Fruit fly (Drosophila melanogaster) whole organism, embryonic: Measurements from ENCODE around the gene CG6236.

Experiments used
- B-H2 ChIP-seq: fragments of 200-800 bp; sonication (Bioruptor generic); optimal IDR thresholded peaks from 2 replicates; lab custom pipeline; 2018; ENCODE audit warnings: missing biosample characterization, mild to moderate bottlenecking, missing genetic modification characterization
- CG10543 ChIP-seq: fragments of 200-800 bp; sonication (Bioruptor generic); optimal IDR thresholded peaks from 3 replicates; lab custom pipeline; 2017; ENCODE audit warnings: missing biosample characterization, mild to moderate bottlenecking, missing genetic modification characterization, moderate library complexity
- CG11247 ChIP-seq: fragments of 200-800 bp; sonication (Bioruptor generic); IDR thresholded peaks from 2 replicates; pipeline ENCODE4 v1.3.6; 2022; ENCODE audit warnings: missing biosample characterization, missing genetic modification characterization
- CG11723 ChIP-seq: fragments of 200-800 bp; sonication (Bioruptor generic); optimal IDR thresholded peaks from 2 replicates; lab custom pipeline; 2017; ENCODE audit warnings: missing biosample characterization, mild to moderate bottlenecking, missing genetic modification characterization
- CG12744 ChIP-seq: fragments of 200-800 bp; sonication (Bioruptor generic); optimal IDR thresholded peaks from 2 replicates; lab custom pipeline; 2016; ENCODE audit warnings: missing biosample characterization, missing genetic modification characterization
- CG13123 ChIP-seq: fragments of 200-800 bp; sonication (Bioruptor generic); optimal IDR thresholded peaks from 2 replicates; lab custom pipeline; 2016; ENCODE audit warnings: missing biosample characterization, missing genetic modification characterization
- CG13296 ChIP-seq: fragments of 200-800 bp; sonication (Bioruptor generic); optimal IDR thresholded peaks from 3 replicates; lab custom pipeline; 2018; ENCODE audit warnings: missing biosample characterization, mild to moderate bottlenecking, missing genetic modification characterization
- CG15011 ChIP-seq: fragments of 200-800 bp; sonication (Bioruptor generic); optimal IDR thresholded peaks from 3 replicates; lab custom pipeline; 2018; ENCODE audit warnings: missing biosample characterization, mild to moderate bottlenecking, missing genetic modification characterization
- CG15269 ChIP-seq: fragments of 200-800 bp; sonication (Bioruptor generic); optimal IDR thresholded peaks from 2 replicates; lab custom pipeline; 2018; ENCODE audit warnings: missing biosample characterization, mild to moderate bottlenecking, missing genetic modification characterization, moderate library complexity
- CG15479 ChIP-seq: fragments of 200-800 bp; sonication (Bioruptor generic); optimal IDR thresholded peaks from 3 replicates; lab custom pipeline; 2019; ENCODE audit warnings: missing biosample characterization, mild to moderate bottlenecking, missing genetic modification characterization, moderate library complexity
- CG15514 ChIP-seq: fragments of 200-800 bp; sonication (Bioruptor generic); optimal IDR thresholded peaks from 3 replicates; lab custom pipeline; 2017; ENCODE audit warnings: missing biosample characterization, missing genetic modification characterization, mild to moderate bottlenecking, moderate library complexity, missing genetic modification reagents
- CG16779 ChIP-seq: fragments of 200-800 bp; sonication (Bioruptor generic); IDR thresholded peaks from 2 replicates; pipeline ENCODE4 v1.3.6; 2022; ENCODE audit warnings: missing biosample characterization, missing genetic modification characterization
- CG17186 ChIP-seq: fragments of 200-800 bp; sonication (Bioruptor generic); optimal IDR thresholded peaks from 3 replicates; lab custom pipeline; 2017; ENCODE audit warnings: missing biosample characterization, missing genetic modification reagents, missing genetic modification characterization
- CG17361 ChIP-seq: fragments of 200-800 bp; sonication (Bioruptor generic); IDR thresholded peaks from 3 replicates; pipeline ENCODE4 v1.3.6; 2022; ENCODE audit warnings: missing biosample characterization, missing genetic modification characterization
- CG17829 ChIP-seq: fragments of 200-800 bp; optimal IDR thresholded peaks from 2 replicates; lab custom pipeline; 2019; ENCODE audit warnings: missing biosample characterization, mild to moderate bottlenecking, missing genetic modification characterization, moderate library complexity
- CG1792 ChIP-seq: fragments of 200-800 bp; sonication (Bioruptor generic); optimal IDR thresholded peaks from 2 replicates; lab custom pipeline; 2016; ENCODE audit warnings: missing biosample characterization, missing genetic modification characterization
- CG18599 ChIP-seq: fragments of 200-800 bp; sonication (Bioruptor generic); optimal IDR thresholded peaks from 3 replicates; lab custom pipeline; 2017; ENCODE audit warnings: missing biosample characterization, missing genetic modification characterization, mild to moderate bottlenecking, moderate library complexity, missing genetic modification reagents
- CG31224 ChIP-seq: fragments of 200-800 bp; sonication (Bioruptor generic); IDR thresholded peaks from 2 replicates; pipeline ENCODE4 v1.3.6; 2022; ENCODE audit warnings: missing biosample characterization, missing genetic modification characterization
- CG34376 ChIP-seq: fragments of 200-800 bp; sonication (Bioruptor generic); optimal IDR thresholded peaks from 2 replicates; lab custom pipeline; 2018; ENCODE audit warnings: missing biosample characterization, mild to moderate bottlenecking, missing genetic modification characterization
- CG4820 ChIP-seq: fragments of 200-800 bp; sonication (Bioruptor generic); optimal IDR thresholded peaks from 3 replicates; lab custom pipeline; 2016; ENCODE audit warnings: missing biosample characterization, missing genetic modification characterization
- CG7556 ChIP-seq: fragments of 200-800 bp; sonication (Bioruptor generic); optimal IDR thresholded peaks from 2 replicates; lab custom pipeline; 2017; ENCODE audit warnings: missing biosample characterization, mild to moderate bottlenecking, missing genetic modification characterization
- CG7963 ChIP-seq: fragments of 200-800 bp; sonication (Bioruptor generic); IDR thresholded peaks from 3 replicates; pipeline ENCODE4 v1.3.6; 2022; ENCODE audit warnings: missing biosample characterization, missing genetic modification characterization; ENCODE audit not compliant: partially characterized antibody
- Chrac-16 ChIP-seq: fragments of 200-800 bp; sonication (Bioruptor generic); optimal IDR thresholded peaks from 3 replicates; lab custom pipeline; 2016; ENCODE audit warnings: missing biosample characterization, missing genetic modification characterization
- Ets97D ChIP-seq: fragments of 200-800 bp; sonication (Bioruptor generic); optimal IDR thresholded peaks from 3 replicates; lab custom pipeline; 2016; ENCODE audit warnings: missing biosample characterization, missing genetic modification characterization
- Fer3 ChIP-seq: fragments of 200-800 bp; sonication (Bioruptor generic); optimal IDR thresholded peaks from 2 replicates; lab custom pipeline; 2018; ENCODE audit warnings: missing biosample characterization, mild to moderate bottlenecking, missing genetic modification characterization, moderate library complexity
- Hmr ChIP-seq: fragments of 200-800 bp; sonication (Bioruptor generic); optimal IDR thresholded peaks from 3 replicates; lab custom pipeline; 2017; ENCODE audit warnings: mild to moderate bottlenecking, missing biosample characterization, missing genetic modification reagents, missing genetic modification characterization
- Hr78 ChIP-seq, 2 experiments: fragments of 200-800 bp in 1 of 2; fragments of >200 bp in 1 of 2; sonication (Bioruptor generic) in 1 of 2; optimal IDR thresholded peaks; 2 replicates each; lab custom pipeline; 2017 to 2019; ENCODE audit warnings: missing biosample characterization in 2 of 2, missing genetic modification characterization in 2 of 2, mild to moderate bottlenecking in 1 of 2, moderate library complexity in 1 of 2
- MESR4 ChIP-seq: fragments of 200-800 bp; sonication (Bioruptor generic); optimal IDR thresholded peaks from 2 replicates; lab custom pipeline; 2018; ENCODE audit warnings: missing biosample characterization, mild to moderate bottlenecking, missing genetic modification characterization, moderate library complexity
- Myb ChIP-seq: fragments of 200-800 bp; sonication (Bioruptor generic); optimal IDR thresholded peaks from 2 replicates; lab custom pipeline; 2016; ENCODE audit warnings: missing biosample characterization, missing genetic modification characterization
- NfI ChIP-seq: fragments of 200-800 bp; sonication (Bioruptor generic); optimal IDR thresholded peaks from 3 replicates; lab custom pipeline; 2018; ENCODE audit warnings: missing biosample characterization, mild to moderate bottlenecking, missing genetic modification characterization, moderate library complexity
- Spps ChIP-seq: fragments of 200-800 bp; sonication (Bioruptor generic); optimal IDR thresholded peaks from 2 replicates; lab custom pipeline; 2018; ENCODE audit warnings: missing biosample characterization, mild to moderate bottlenecking, missing genetic modification characterization
- ac ChIP-seq: fragments of 200-800 bp; sonication (Bioruptor generic); optimal IDR thresholded peaks from 3 replicates; lab custom pipeline; 2017; ENCODE audit warnings: missing biosample characterization, mild to moderate bottlenecking, missing genetic modification characterization
- az2 ChIP-seq: fragments of 200-800 bp; sonication (Bioruptor generic); optimal IDR thresholded peaks from 3 replicates; lab custom pipeline; 2016; ENCODE audit warnings: missing biosample characterization, missing genetic modification characterization
- bbx ChIP-seq: fragments of 200-800 bp; sonication (Bioruptor generic); IDR thresholded peaks from 2 replicates; pipeline ENCODE4 v1.3.6; 2022; ENCODE audit warnings: missing biosample characterization, missing genetic modification characterization; ENCODE audit not compliant: partially characterized antibody
- chm ChIP-seq: fragments of 200-800 bp; sonication (Bioruptor generic); IDR thresholded peaks from 2 replicates; pipeline ENCODE4 v1.3.6; 2022; ENCODE audit warnings: missing biosample characterization, missing genetic modification characterization
- crol ChIP-seq: fragments of 200-800 bp; sonication (Bioruptor generic); IDR thresholded peaks from 2 replicates; pipeline ENCODE4 v1.3.6; 2022; ENCODE audit warnings: missing biosample characterization, missing genetic modification characterization
- dm ChIP-seq: fragments of 200-800 bp; sonication (Bioruptor generic); optimal IDR thresholded peaks from 3 replicates; lab custom pipeline; 2016; ENCODE audit warnings: missing biosample characterization, missing genetic modification characterization
- fd64A ChIP-seq: fragments of 200-800 bp; sonication (Bioruptor generic); optimal IDR thresholded peaks from 3 replicates; lab custom pipeline; 2018; ENCODE audit warnings: missing biosample characterization, mild to moderate bottlenecking, missing genetic modification characterization
- fd96Cb ChIP-seq: fragments of 200-800 bp; sonication (Bioruptor generic); optimal IDR thresholded peaks from 2 replicates; lab custom pipeline; 2018; ENCODE audit warnings: missing biosample characterization, mild to moderate bottlenecking, missing genetic modification characterization, moderate library complexity
- gcm2 ChIP-seq: fragments of 200-800 bp; sonication (Bioruptor generic); optimal IDR thresholded peaks from 2 replicates; lab custom pipeline; 2016; ENCODE audit warnings: missing biosample characterization, missing genetic modification characterization
- lab ChIP-seq: fragments of 200-800 bp; sonication (Bioruptor generic); optimal IDR thresholded peaks from 3 replicates; lab custom pipeline; 2017; ENCODE audit warnings: missing biosample characterization, missing genetic modification characterization, mild to moderate bottlenecking, moderate library complexity, missing genetic modification reagents
- nmo ChIP-seq: fragments of 200-800 bp; sonication (Bioruptor generic); optimal IDR thresholded peaks from 2 replicates; lab custom pipeline; 2018; ENCODE audit warnings: missing biosample characterization, mild to moderate bottlenecking, missing genetic modification characterization, moderate library complexity
- ranshi ChIP-seq: fragments of 200-800 bp; sonication (Bioruptor generic); IDR thresholded peaks from 2 replicates; pipeline ENCODE4 v1.3.6; 2022; ENCODE audit warnings: missing biosample characterization, missing genetic modification characterization
- run ChIP-seq: fragments of 200-800 bp; sonication (Bioruptor generic); optimal IDR thresholded peaks from 3 replicates; lab custom pipeline; 2018; ENCODE audit warnings: missing biosample characterization, mild to moderate bottlenecking, missing genetic modification characterization
- salm ChIP-seq: fragments of 200-800 bp; sonication (Bioruptor generic); optimal IDR thresholded peaks from 2 replicates; lab custom pipeline; 2018; ENCODE audit warnings: missing biosample characterization, mild to moderate bottlenecking, missing genetic modification characterization
- scrt ChIP-seq: fragments of 200-800 bp; sonication (Bioruptor generic); optimal IDR thresholded peaks from 2 replicates; lab custom pipeline; 2018; ENCODE audit warnings: missing biosample characterization, mild to moderate bottlenecking, missing genetic modification characterization, moderate library complexity
- vvl ChIP-seq: fragments of 200-800 bp; sonication (Bioruptor generic); IDR thresholded peaks from 2 replicates; pipeline ENCODE4 v1.3.6; 2022; ENCODE audit warnings: missing biosample characterization, missing genetic modification characterization
- z ChIP-seq: fragments of 200-800 bp; sonication (Bioruptor generic); IDR thresholded peaks from 3 replicates; pipeline ENCODE4 v1.3.6; 2022; ENCODE audit warnings: missing biosample characterization, missing genetic modification characterization

The CG6236 gene

dm6 chr3R:15354019-15354418 lies 25.9 kb upstream of the CG6236 start (continued):
- TF ChIP-seq chm, result 0 out of 2 replicates have a peak, but pooled peaks have one; percentile 21
- TF ChIP-seq lab (GFP tag; lab: Kevin White, UChicago), result peak; percentile 48
- TF ChIP-seq CG15479 (GFP tag; lab: Kevin White, UChicago), result no peak
- peak; percentile 20 for TF ChIP-seq CG18599 (GFP tag; lab: Kevin White, UChicago)
- peak; percentile 0 for TF ChIP-seq CG15011 (GFP tag; lab: Kevin White, UChicago)
- TF ChIP-seq Hmr (GFP tag; lab: Kevin White, UChicago), result peak; percentile 25
- TF ChIP-seq, all 482 proteins: peak for 19

- TF ChIP-seq Chrac-16 (GFP tag; lab: Kevin White, UChicago), result peak; percentile 1
- no peak for TF ChIP-seq gcm2 (GFP tag; lab: Kevin White, UChicago)
- peak; percentile 32 for TF ChIP-seq MESR4 (GFP tag; lab: Kevin White, UChicago)
- TF ChIP-seq fd64A (GFP tag; lab: Kevin White, UChicago), result no peak
- no peak for TF ChIP-seq Myb (GFP tag; lab: Kevin White, UChicago)
- peak; percentile 3 for TF ChIP-seq scrt (GFP tag; lab: Kevin White, UChicago)
- no peak for TF ChIP-seq ac (GFP tag; lab: Kevin White, UChicago)
- no peak for TF ChIP-seq salm (tag; lab: Kevin White, UChicago)
- peak; percentile 31; the same call in 1 of the 2 replicates for TF ChIP-seq CG11247
- TF ChIP-seq CG16779 (GFP tag; lab: Robert Waterston, UW), result no peak
- peak; percentile 17 for TF ChIP-seq CG10543 (GFP tag; lab: Kevin White, UChicago)
- TF ChIP-seq CG13296 (GFP tag; lab: Kevin White, UChicago), result peak; percentile 12
- peak; percentile 15 for TF ChIP-seq CG13123 (GFP tag; lab: Kevin White, UChicago)
- TF ChIP-seq fd96Cb, result no peak
- peak; percentile 32 for TF ChIP-seq Fer3
- peak; percentile 71 for TF ChIP-seq vvl (GFP tag; lab: Robert Waterston, UW)
- TF ChIP-seq CG15269 (tag; lab: Kevin White, UChicago), result peak; percentile 59
- TF ChIP-seq bbx, result peak; percentile 16; the same call in 1 of the 2 replicates
- no peak for TF ChIP-seq CG7963
- no peak for TF ChIP-seq CG31224 (GFP tag; lab: Robert Waterston, UW)
- peak; percentile 22 for TF ChIP-seq az2 (GFP tag; lab: Kevin White, UChicago)
- TF ChIP-seq CG1792 (GFP tag; lab: Kevin White, UChicago), result no peak
- TF ChIP-seq Ets97D, result no peak
- TF ChIP-seq CG7556 (GFP tag; lab: Kevin White, UChicago), result peak; percentile 34
- no peak for TF ChIP-seq CG4820 (GFP tag; lab: Kevin White, UChicago)
- peak; percentile 52 for TF ChIP-seq nmo (GFP tag; lab: Kevin White, UChicago)
- peak; percentile 65 for TF ChIP-seq CG17829 (tag; lab: Kevin White, UChicago)
- TF ChIP-seq Hr78 (GFP tag; optimal IDR thresholded peaks at IDR 0.05; lab: Kevin White, UChicago), result no peak
- no peak for TF ChIP-seq dm (GFP tag; lab: Kevin White, UChicago)
- peak; percentile 61 for TF ChIP-seq CG15514
- no peak for TF ChIP-seq z (GFP tag; lab: Robert Waterston, UW)
- peak; percentile 18 for TF ChIP-seq run (tag; lab: Kevin White, UChicago)
- peak; percentile 27; the same call in 1 of the 2 replicates for TF ChIP-seq crol
- TF ChIP-seq B-H2 (GFP tag; lab: Kevin White, UChicago), result peak; percentile 61
- no peak for TF ChIP-seq CG17186 (GFP tag; lab: Kevin White, UChicago)
- TF ChIP-seq CG17361, result peak; percentile 57; the same call in 2 of the 3 replicates
- no peak for TF ChIP-seq ranshi (GFP tag; lab: Robert Waterston, UW)
- TF ChIP-seq NfI, result peak; percentile 3
- no peak for TF ChIP-seq CG12744 (GFP tag; lab: Kevin White, UChicago)
- peak; percentile 15 for TF ChIP-seq CG34376 (GFP tag; lab: Kevin White, UChicago)
- TF ChIP-seq Spps (tag; lab: Kevin White, UChicago), result no peak
- TF ChIP-seq CG11723 (GFP tag; lab: Kevin White, UChicago), result peak; percentile 6
Measured at dm6 chr3R:15350993-15351426, 22.9 kb upstream of the CG6236 start, which contains the start of the genes Trs33 and Tmtc4. Gene Trs33 (minus strand): TSS chr3R:15350995. Gene Tmtc4 (plus strand): TSS chr3R:15351225.
